Worm (Caenorhabditis elegans): ENCODE data around the gene C38D9.2.

The C38D9.2 gene

DNA sequence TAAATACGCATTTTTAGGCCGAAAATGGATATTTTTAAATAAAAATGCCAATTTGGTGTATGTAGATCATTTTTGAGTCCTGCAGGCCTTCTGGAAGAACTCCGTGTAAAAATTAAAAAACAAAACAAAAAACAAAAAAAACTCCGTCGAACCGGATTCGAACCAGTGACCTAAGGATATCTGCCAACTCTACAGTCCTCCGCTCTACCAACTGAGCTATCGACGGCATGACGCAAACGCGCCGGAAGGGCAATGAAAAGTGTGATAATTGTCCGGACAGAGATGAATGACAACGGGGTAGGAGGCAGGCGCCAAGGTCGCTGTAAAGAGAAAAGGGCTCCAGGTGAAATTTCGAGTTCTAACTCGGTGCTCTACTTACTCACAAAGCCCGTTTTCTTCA lies 24.6 kb upstream of the C38D9.2 start:
- TF ChIP-seq zip-8 (tag; optimal IDR thresholded peaks at IDR 0.05): no peak
- TF ChIP-seq drap-1 (GFP tag; optimal IDR thresholded peaks at IDR 0.05): peak; percentile 10

DNA sequence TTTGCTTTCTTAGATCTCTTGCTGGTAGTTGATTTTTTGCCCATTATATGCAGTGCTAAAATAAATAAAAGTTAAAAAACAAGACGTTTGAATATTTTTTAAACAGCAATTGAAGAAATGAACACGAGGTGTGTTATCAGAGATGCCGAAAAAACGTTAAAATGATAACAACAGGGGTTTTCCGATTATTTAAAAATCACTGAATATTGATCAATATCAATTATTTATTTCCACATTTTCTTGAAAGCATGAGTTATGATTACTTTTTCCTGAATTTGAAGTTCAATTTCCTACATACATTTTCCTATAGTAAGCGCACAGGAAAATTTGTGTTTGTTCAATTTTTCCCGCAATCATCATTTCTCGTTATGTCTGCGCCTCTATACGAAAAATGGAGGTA lies 20.0 kb upstream of the C38D9.2 start:
- TF ChIP-seq blmp-1 (tag; optimal IDR thresholded peaks at IDR 0.05): no peak
- no peak for TF ChIP-seq lin-13 (tag; optimal IDR thresholded peaks at IDR 0.05)
- TF ChIP-seq mls-2 (tag; optimal IDR thresholded peaks at IDR 0.05): no peak
- no peak for TF ChIP-seq unc-120 (tag; optimal IDR thresholded peaks at IDR 0.05; ENCODE audit: poor library complexity, severe bottlenecking)
- no peak for TF ChIP-seq cnd-1 (tag; optimal IDR thresholded peaks at IDR 0.05)
- TF ChIP-seq nhr-2 (tag; optimal IDR thresholded peaks at IDR 0.05): no peak
- TF ChIP-seq bed-3 (GFP tag; optimal IDR thresholded peaks at IDR 0.05): no peak
- TF ChIP-seq sptf-1 (tag; optimal IDR thresholded peaks at IDR 0.05): no peak
- no peak for TF ChIP-seq elt-1 (tag; optimal IDR thresholded peaks at IDR 0.05; ENCODE audit: borderline replicate concordance, insufficient read depth)
- TF ChIP-seq drap-1 (GFP tag; optimal IDR thresholded peaks at IDR 0.05): no peak
- no peak for TF ChIP-seq lsy-2 (tag; optimal IDR thresholded peaks at IDR 0.05)
- no peak for TF ChIP-seq unc-62 (GFP tag; optimal IDR thresholded peaks at IDR 0.05)
- no peak for TF ChIP-seq mab-5 (tag; optimal IDR thresholded peaks at IDR 0.05)
- TF ChIP-seq pha-4 (tag; optimal IDR thresholded peaks at IDR 0.05): no peak
- no peak for TF ChIP-seq nhr-28 (tag; optimal IDR thresholded peaks at IDR 0.05)
- TF ChIP-seq nhr-12 (tag; optimal IDR thresholded peaks at IDR 0.05): no peak
- TF ChIP-seq zip-8 (tag; optimal IDR thresholded peaks at IDR 0.05): no peak
- no peak for TF ChIP-seq M03D4.4 (tag; optimal IDR thresholded peaks at IDR 0.05)
- no peak for TF ChIP-seq snpc-4 (tag; optimal IDR thresholded peaks at IDR 0.05)
- no peak for TF ChIP-seq ceh-43 (GFP tag; optimal IDR thresholded peaks at IDR 0.05)

DNA sequence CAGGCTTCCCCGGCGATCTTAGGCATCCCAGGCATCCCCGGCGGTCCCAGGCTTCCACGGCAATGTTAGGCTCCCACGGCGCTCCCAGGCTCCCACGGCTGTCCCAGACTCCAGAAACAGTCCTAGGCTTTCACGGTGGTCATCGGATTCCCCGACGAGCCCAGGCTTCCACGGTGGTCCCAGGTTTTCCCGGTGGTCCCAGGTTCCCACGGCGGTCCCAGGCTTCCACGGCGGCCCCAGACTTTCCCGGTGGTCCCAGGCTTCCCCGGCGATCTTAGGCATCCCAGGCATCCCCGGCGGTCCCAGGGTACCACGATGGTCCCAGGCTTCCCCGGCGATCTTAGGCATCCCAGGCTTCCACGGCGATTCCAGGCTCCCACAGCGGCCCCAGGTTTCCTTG lies 18.3 kb upstream of the C38D9.2 start:
- TF ChIP-seq mep-1 (tag; optimal IDR thresholded peaks at IDR 0.05) (no peak), mab-5 (tag; optimal IDR thresholded peaks at IDR 0.05) (no peak), drap-1 (GFP tag; optimal IDR thresholded peaks at IDR 0.05) (no peak), M03D4.4 (tag; optimal IDR thresholded peaks at IDR 0.05) (no peak), tbx-8 (GFP tag; optimal IDR thresholded peaks at IDR 0.05) (no peak), nhr-2 (tag; optimal IDR thresholded peaks at IDR 0.05) (no peak), sptf-1 (tag; optimal IDR thresholded peaks at IDR 0.05) (no peak), snpc-4 (tag; optimal IDR thresholded peaks at IDR 0.05) (no peak), lin-32 (GFP tag; optimal IDR thresholded peaks at IDR 0.05) (no peak), elt-1 (tag; optimal IDR thresholded peaks at IDR 0.05; ENCODE audit: borderline replicate concordance, insufficient read depth) (no peak), unc-39 (tag; optimal IDR thresholded peaks at IDR 0.05) (no peak), nhr-12 (tag; optimal IDR thresholded peaks at IDR 0.05) (no peak), nhr-237 (tag; optimal IDR thresholded peaks at IDR 0.05) (no peak), lsy-2 (tag; optimal IDR thresholded peaks at IDR 0.05) (no peak), nhr-76 (tag; optimal IDR thresholded peaks at IDR 0.05) (no peak), ceh-43 (GFP tag; optimal IDR thresholded peaks at IDR 0.05) (no peak), ceh-83 (GFP tag; optimal IDR thresholded peaks at IDR 0.05) (no peak), mls-2 (tag; optimal IDR thresholded peaks at IDR 0.05) (no peak), flh-1 (GFP tag; optimal IDR thresholded peaks at IDR 0.05) (no peak), unc-62 (GFP tag; optimal IDR thresholded peaks at IDR 0.05) (no peak)

DNA sequence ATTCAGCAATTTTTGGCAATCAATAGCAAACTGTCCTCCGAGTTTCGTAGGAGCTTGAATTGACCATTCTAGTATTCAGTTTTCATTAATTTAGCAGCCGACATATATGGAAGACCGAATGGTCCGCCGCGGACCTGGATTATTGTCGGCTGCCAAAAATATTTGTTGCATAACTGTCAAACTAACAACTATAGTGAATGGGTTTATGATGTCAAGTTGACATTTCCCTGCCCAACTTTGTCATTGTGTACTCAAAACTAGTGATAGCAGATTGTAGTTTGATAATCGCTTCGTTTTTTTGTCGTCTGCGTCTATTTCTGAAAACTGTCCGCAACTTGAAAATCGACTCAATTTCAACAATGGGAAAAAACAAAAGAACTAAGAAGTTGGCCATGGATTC lies 17.6 kb upstream of the C38D9.2 start, which contains the start of gene fbxa-176:
Gene fbxa-176, plus strand, starts transcription at position 314 of the 400 bp plus-strand sequence.
- TF ChIP-seq bed-3 (GFP tag; optimal IDR thresholded peaks at IDR 0.05) (no peak), unc-120 (tag; optimal IDR thresholded peaks at IDR 0.05; ENCODE audit: poor library complexity, severe bottlenecking) (no peak), sem-2 (GFP tag; optimal IDR thresholded peaks at IDR 0.05) (no peak), nhr-12 (tag; optimal IDR thresholded peaks at IDR 0.05) (no peak), nhr-76 (tag; optimal IDR thresholded peaks at IDR 0.05) (no peak), nhr-28 (tag; optimal IDR thresholded peaks at IDR 0.05) (no peak), snpc-4 (tag; optimal IDR thresholded peaks at IDR 0.05) (no peak), zip-8 (tag; optimal IDR thresholded peaks at IDR 0.05) (no peak), nhr-2 (tag; optimal IDR thresholded peaks at IDR 0.05) (no peak), mab-5 (tag; optimal IDR thresholded peaks at IDR 0.05) (no peak), mep-1 (tag; optimal IDR thresholded peaks at IDR 0.05) (no peak), lin-13 (tag; optimal IDR thresholded peaks at IDR 0.05) (no peak), lsy-2 (tag; optimal IDR thresholded peaks at IDR 0.05) (no peak), cnd-1 (tag; optimal IDR thresholded peaks at IDR 0.05) (no peak), pha-4 (tag; optimal IDR thresholded peaks at IDR 0.05) (no peak), ceh-43 (GFP tag; optimal IDR thresholded peaks at IDR 0.05) (no peak)

DNA sequence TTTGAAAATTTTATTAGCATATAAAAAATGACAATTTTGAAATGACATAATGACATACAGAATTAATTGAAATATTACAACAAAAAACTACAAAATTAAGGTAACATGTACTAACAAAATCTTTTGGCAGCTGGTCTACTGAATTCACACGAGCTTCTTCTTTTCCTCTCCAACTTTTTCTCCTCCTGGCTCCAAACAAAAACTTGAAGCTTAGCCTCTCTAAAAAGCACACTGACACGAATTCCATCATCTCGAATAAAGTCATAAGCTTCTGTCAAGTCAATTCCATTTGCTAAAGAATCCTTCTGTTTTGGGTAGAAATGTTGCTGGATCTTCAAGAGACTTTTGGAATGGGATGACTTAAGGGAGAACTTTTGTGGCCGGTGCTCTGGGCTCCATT lies 15.6 kb upstream of the C38D9.2 start:
- TF ChIP-seq ztf-11 (tag; optimal IDR thresholded peaks at IDR 0.05) (no peak), tbx-8 (GFP tag; optimal IDR thresholded peaks at IDR 0.05) (no peak), snpc-4 (tag; optimal IDR thresholded peaks at IDR 0.05) (no peak), unc-62 (GFP tag; optimal IDR thresholded peaks at IDR 0.05) (no peak), elt-1 (tag; optimal IDR thresholded peaks at IDR 0.05; ENCODE audit: borderline replicate concordance, insufficient read depth) (no peak), sptf-1 (tag; optimal IDR thresholded peaks at IDR 0.05) (no peak)
